Fruit fly (Drosophila melanogaster): Measurements from ENCODE around the gene put.

put gene

DNA sequence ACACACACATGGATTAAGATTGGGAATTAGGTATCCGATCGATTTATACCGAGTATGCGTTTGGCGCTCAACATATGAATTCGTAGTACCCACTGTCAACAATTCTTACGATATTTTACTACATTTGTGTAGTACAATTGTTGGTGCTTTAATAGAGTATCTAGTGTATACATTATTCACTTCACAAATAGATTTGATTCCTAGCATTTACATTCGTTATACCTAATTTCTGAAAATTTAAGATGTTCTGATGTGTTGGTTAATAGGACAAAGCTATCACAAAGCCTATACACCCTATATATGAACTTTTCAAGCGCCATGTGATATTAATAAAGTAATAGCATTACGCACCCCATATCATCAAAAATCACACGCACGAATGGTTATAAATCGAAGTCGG lies 832 bp downstream of the put start:
- no peak for TF ChIP-seq CG1620 (GFP tag; optimal IDR thresholded peaks at IDR 0.05)
- TF ChIP-seq cic (GFP tag; optimal IDR thresholded peaks at IDR 0.05) = no peak
- TF ChIP-seq CG14711 (tag; optimal IDR thresholded peaks at IDR 0.05) = no peak
- TF ChIP-seq ovo (GFP tag; optimal IDR thresholded peaks at IDR 0.05) = no peak
- TF ChIP-seq cnc (optimal IDR thresholded peaks at IDR 0.05) = no peak
- TF ChIP-seq Mnt (GFP tag; optimal IDR thresholded peaks at IDR 0.05) = no peak
- TF ChIP-seq Hr96 (GFP tag; optimal IDR thresholded peaks at IDR 0.05) = no peak
- no peak for TF ChIP-seq CG7045 (GFP tag; optimal IDR thresholded peaks at IDR 0.05)
- no peak for TF ChIP-seq toe (GFP tag; optimal IDR thresholded peaks at IDR 0.05)
- TF ChIP-seq kay (GFP tag; ENCODE audit: borderline replicate concordance) = no peak
- no peak for TF ChIP-seq CG11617 (GFP tag; optimal IDR thresholded peaks at IDR 0.05)
- no peak for TF ChIP-seq CG12768 (GFP tag; optimal IDR thresholded peaks at IDR 0.05)
- no peak for TF ChIP-seq CG5204 (GFP tag; optimal IDR thresholded peaks at IDR 0.05)
- no peak for TF ChIP-seq CG7101 (tag; optimal IDR thresholded peaks at IDR 0.05)

DNA sequence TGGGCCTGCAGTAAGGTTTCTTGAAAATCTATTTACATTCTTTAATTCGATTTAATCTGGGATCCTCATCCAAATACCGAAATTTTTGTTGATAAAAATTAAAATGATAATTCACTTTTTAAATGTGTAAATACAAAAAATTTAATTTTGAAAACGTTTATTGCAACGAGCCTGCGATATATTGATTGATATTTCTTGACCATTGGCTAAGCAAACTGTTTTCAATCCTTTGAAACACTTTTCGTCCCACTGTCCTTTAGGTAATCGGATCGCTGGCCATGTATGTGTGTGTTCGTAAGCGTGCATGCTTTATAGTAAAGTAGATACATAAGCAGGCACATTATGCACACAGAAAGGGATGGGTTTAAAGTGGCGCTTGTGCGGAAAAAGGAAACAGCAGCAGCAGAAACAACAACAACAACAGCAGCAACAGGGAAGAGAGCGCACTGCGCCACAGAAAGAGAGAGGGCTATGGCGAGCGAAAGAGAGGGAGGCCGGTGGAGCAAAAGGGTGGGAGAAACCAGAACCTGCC lies 1.3 kb downstream of the put start:
- TF ChIP-seq toe (GFP tag; optimal IDR thresholded peaks at IDR 0.05) (peak; percentile 62), CG7101 (tag; optimal IDR thresholded peaks at IDR 0.05) (peak; percentile 59), tj (GFP tag; optimal IDR thresholded peaks at IDR 0.05) (peak; percentile 28), CG1620 (GFP tag; optimal IDR thresholded peaks at IDR 0.05) (peak; percentile 48), cic (GFP tag; optimal IDR thresholded peaks at IDR 0.05) (peak; percentile 21), CG33017 (tag; optimal IDR thresholded peaks at IDR 0.05) (peak; percentile 73), Clk (GFP tag; optimal IDR thresholded peaks at IDR 0.05) (no peak), CG7045 (GFP tag; optimal IDR thresholded peaks at IDR 0.05) (peak; percentile 76), bab1 (GFP tag; optimal IDR thresholded peaks at IDR 0.05) (no peak), CG14711 (tag; optimal IDR thresholded peaks at IDR 0.05) (peak; percentile 50), Crg-1 (GFP tag; optimal IDR thresholded peaks at IDR 0.05) (no peak), ovo (GFP tag; optimal IDR thresholded peaks at IDR 0.05) (peak; percentile 15), Mnt (GFP tag; optimal IDR thresholded peaks at IDR 0.05) (peak; percentile 40), Hr96 (GFP tag; optimal IDR thresholded peaks at IDR 0.05) (peak; percentile 41), pad (GFP tag; optimal IDR thresholded peaks at IDR 0.05) (peak; percentile 17), CG11617 (GFP tag; optimal IDR thresholded peaks at IDR 0.05) (peak; percentile 67), cnc (optimal IDR thresholded peaks at IDR 0.05) (no peak), CG5204 (GFP tag; optimal IDR thresholded peaks at IDR 0.05) (peak; percentile 74), kay (GFP tag; ENCODE audit: borderline replicate concordance) (no peak), CG12768 (GFP tag; optimal IDR thresholded peaks at IDR 0.05) (peak; percentile 55)

DNA sequence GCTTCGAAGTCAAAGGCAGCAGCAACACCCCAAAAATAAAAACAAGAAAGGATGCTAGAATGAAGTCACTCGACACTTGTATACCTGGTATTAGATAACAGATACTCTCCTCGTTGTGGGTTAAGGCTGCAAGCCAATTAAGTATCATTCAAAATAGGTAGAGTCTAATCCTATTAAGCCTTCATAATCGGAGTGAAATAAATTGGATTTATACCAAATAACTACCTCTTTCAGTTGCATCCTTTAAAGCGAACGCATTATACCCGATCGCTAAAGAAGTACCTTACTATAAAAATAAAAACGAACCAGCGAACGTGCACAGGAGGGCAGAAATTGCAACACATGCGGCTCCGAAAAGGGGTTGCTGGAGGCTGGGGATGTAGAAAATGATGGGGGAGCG lies 2.9 kb downstream of the put start:
- TF ChIP-seq Mnt (GFP tag; optimal IDR thresholded peaks at IDR 0.05) = no peak
- TF ChIP-seq CG7045 (GFP tag; optimal IDR thresholded peaks at IDR 0.05) = no peak
- TF ChIP-seq tj (GFP tag; optimal IDR thresholded peaks at IDR 0.05) = no peak
- no peak for TF ChIP-seq kay (GFP tag; ENCODE audit: borderline replicate concordance)
- no peak for TF ChIP-seq CG12768 (GFP tag; optimal IDR thresholded peaks at IDR 0.05)
- no peak for TF ChIP-seq Clk (GFP tag; optimal IDR thresholded peaks at IDR 0.05)
- no peak for TF ChIP-seq pad (GFP tag; optimal IDR thresholded peaks at IDR 0.05)
- TF ChIP-seq Hr96 (GFP tag; optimal IDR thresholded peaks at IDR 0.05) = no peak
- TF ChIP-seq cnc (optimal IDR thresholded peaks at IDR 0.05) = no peak
- no peak for TF ChIP-seq toe (GFP tag; optimal IDR thresholded peaks at IDR 0.05)
- no peak for TF ChIP-seq CG1620 (GFP tag; optimal IDR thresholded peaks at IDR 0.05)

DNA sequence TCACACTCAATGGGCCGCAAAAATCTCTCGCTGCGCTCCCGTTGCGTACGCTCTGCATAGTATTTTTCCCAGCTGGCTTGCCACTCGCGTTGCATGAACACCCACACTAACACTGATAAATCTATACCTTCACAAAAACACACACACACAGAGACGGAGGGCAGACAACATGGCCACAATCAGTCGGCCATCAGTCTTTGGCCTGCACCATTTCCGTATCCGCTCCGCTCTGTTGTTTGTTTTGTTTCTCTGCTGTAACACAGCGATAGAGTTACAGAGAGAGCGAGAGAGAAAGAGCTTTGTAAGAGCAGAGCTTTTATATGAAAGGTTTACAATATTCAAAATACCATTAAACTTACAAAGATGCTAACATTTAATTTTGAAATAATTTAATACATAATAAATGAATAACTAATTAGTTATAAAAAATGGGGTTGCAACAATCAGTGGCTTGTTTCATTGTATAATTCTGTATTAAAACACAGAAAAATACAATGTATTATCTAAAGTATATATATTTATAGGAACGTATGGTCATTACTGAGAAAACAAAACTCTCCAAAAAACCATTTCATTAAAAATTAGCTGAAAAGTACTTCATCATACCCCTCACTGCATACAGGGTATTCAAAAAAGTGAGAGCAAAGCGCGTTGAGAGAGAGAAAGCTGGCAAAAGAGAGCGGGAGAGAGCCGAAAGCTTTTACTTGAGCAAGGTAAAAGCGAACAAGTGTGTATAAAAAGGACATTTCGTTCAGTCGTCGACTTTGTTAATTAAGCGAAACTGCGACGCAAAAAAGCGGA lies 16.4 kb downstream of the put start, which contains the start of gene CG14853:
TSS of gene CG14853 (plus strand) at position 751 of the 801 bp plus-strand sequence.
- TF ChIP-seq CG7101 (tag; optimal IDR thresholded peaks at IDR 0.05) (peak; percentile 32), toe (GFP tag; optimal IDR thresholded peaks at IDR 0.05) (no peak), Hr96 (GFP tag; optimal IDR thresholded peaks at IDR 0.05) (no peak), ovo (GFP tag; optimal IDR thresholded peaks at IDR 0.05) (no peak), pad (GFP tag; optimal IDR thresholded peaks at IDR 0.05) (no peak), Clk (GFP tag; optimal IDR thresholded peaks at IDR 0.05) (no peak), Mnt (GFP tag; optimal IDR thresholded peaks at IDR 0.05) (no peak), CG33017 (tag; optimal IDR thresholded peaks at IDR 0.05) (peak; percentile 15), CG7045 (GFP tag; optimal IDR thresholded peaks at IDR 0.05) (peak; percentile 41), tj (GFP tag; optimal IDR thresholded peaks at IDR 0.05) (peak; percentile 24), CG5204 (GFP tag; optimal IDR thresholded peaks at IDR 0.05) (no peak), CG11617 (GFP tag; optimal IDR thresholded peaks at IDR 0.05) (peak; percentile 57), CG14711 (tag; optimal IDR thresholded peaks at IDR 0.05) (peak; percentile 9)

DNA sequence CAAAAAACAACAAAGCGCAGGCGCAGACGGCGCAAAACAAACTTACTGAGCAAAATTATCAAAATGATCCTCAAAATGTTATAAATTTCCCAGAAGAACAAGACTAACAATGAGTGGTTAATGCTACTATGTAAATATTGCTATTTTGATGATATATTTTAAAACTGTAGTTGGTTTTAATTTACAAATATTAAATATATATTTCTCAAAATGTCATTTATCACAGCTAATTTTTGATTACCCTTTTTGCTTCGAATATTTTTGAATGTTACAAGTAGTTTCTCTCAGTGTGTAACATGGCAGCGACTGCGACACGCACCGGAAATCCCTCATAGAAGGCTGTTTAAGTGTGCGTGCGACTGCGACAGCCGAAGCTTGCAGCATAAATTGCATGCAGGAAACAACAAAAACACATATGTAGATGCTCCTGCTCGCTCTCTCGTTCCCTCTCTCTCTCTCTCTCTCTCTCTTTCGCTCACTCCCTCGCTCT lies 27.5 kb downstream of the put start:
- TF ChIP-seq CG1620 (GFP tag; optimal IDR thresholded peaks at IDR 0.05) = no peak
- no peak for TF ChIP-seq CG12768 (GFP tag; optimal IDR thresholded peaks at IDR 0.05)
- TF ChIP-seq CG11617 (GFP tag; optimal IDR thresholded peaks at IDR 0.05) = no peak
- TF ChIP-seq cic (GFP tag; optimal IDR thresholded peaks at IDR 0.05) = no peak
- no peak for TF ChIP-seq CG14711 (tag; optimal IDR thresholded peaks at IDR 0.05)
- no peak for TF ChIP-seq Hr96 (GFP tag; optimal IDR thresholded peaks at IDR 0.05)
- no peak for TF ChIP-seq CG7101 (tag; optimal IDR thresholded peaks at IDR 0.05)
- no peak for TF ChIP-seq CG7045 (GFP tag; optimal IDR thresholded peaks at IDR 0.05)
- no peak for TF ChIP-seq ovo (GFP tag; optimal IDR thresholded peaks at IDR 0.05)
- no peak for TF ChIP-seq kay (GFP tag; ENCODE audit: borderline replicate concordance)
- no peak for TF ChIP-seq toe (GFP tag; optimal IDR thresholded peaks at IDR 0.05)
- TF ChIP-seq CG33017 (tag; optimal IDR thresholded peaks at IDR 0.05) = no peak
- TF ChIP-seq CG5204 (GFP tag; optimal IDR thresholded peaks at IDR 0.05) = no peak
- TF ChIP-seq Mnt (GFP tag; optimal IDR thresholded peaks at IDR 0.05) = no peak
- TF ChIP-seq cnc (optimal IDR thresholded peaks at IDR 0.05) = no peak
- no peak for TF ChIP-seq bab1 (GFP tag; optimal IDR thresholded peaks at IDR 0.05)
- no peak for TF ChIP-seq tj (GFP tag; optimal IDR thresholded peaks at IDR 0.05)
- TF ChIP-seq Clk (GFP tag; optimal IDR thresholded peaks at IDR 0.05) = no peak
- no peak for TF ChIP-seq Crg-1 (GFP tag; optimal IDR thresholded peaks at IDR 0.05)
- TF ChIP-seq pad (GFP tag; optimal IDR thresholded peaks at IDR 0.05) = no peak
